Worm (Caenorhabditis elegans) whole organism, L4 larva: ENCODE measurements around the gene dhs-19.

Source experiments
- daf-12 ChIP-seq: fragments of 150-350 bp; optimal IDR thresholded peaks from 2 replicates; lab custom pipeline; 2014; ENCODE audit warnings: missing biosample characterization, missing genetic modification reagents, missing genetic modification characterization
- snpc-4 ChIP-seq: fragments of 150-350 bp; optimal IDR thresholded peaks from 2 replicates; lab custom pipeline; 2014; ENCODE audit warnings: missing biosample characterization, missing genetic modification characterization

- TF ChIP-seq daf-12 (tag; lab: Kevin White, UChicago), result no peak
- no peak for TF ChIP-seq snpc-4 (tag; lab: Kevin White, UChicago)
These were observed 44.0 kb downstream of the dhs-19 start, which contains the start of gene mig-17 for ce11 chrV:11446297-11446696.
